Fruit fly (Drosophila melanogaster) whole organism, pupa: Measurements from ENCODE around the gene CG11843.
A peak's percentile ranks its signal among the peaks of the same experiment; 100 is the strongest.

Experiments
- CG10348 ChIP-seq: fragments of 200-800 bp; sonication (Bioruptor generic); IDR thresholded peaks from 2 replicates; pipeline ENCODE4 v1.3.6; 2022; ENCODE audit warnings: missing biosample characterization, missing genetic modification characterization
- CG12605 ChIP-seq: fragments of 200-800 bp; sonication (Bioruptor generic); IDR thresholded peaks from 2 replicates; pipeline ENCODE4 v1.3.6; 2022; ENCODE audit warnings: missing biosample characterization, missing genetic modification characterization
- CG13204 ChIP-seq: fragments of 200-800 bp; sonication (Bioruptor generic); optimal IDR thresholded peaks from 2 replicates; lab custom pipeline; 2018; ENCODE audit warnings: missing biosample characterization, mild to moderate bottlenecking, missing genetic modification characterization, moderate library complexity
- CG14655 ChIP-seq: fragments of 200-800 bp; sonication (Bioruptor generic); optimal IDR thresholded peaks from 3 replicates; lab custom pipeline; 2017; ENCODE audit warnings: mild to moderate bottlenecking, missing biosample characterization, missing genetic modification reagents, missing genetic modification characterization
- CG15710 ChIP-seq: fragments of 200-800 bp; sonication (Bioruptor generic); optimal IDR thresholded peaks from 2 replicates; lab custom pipeline; 2018; ENCODE audit warnings: missing biosample characterization, mild to moderate bottlenecking, missing genetic modification characterization, moderate library complexity
- CG17806 ChIP-seq: fragments of 200-800 bp; sonication (Bioruptor generic); optimal IDR thresholded peaks from 2 replicates; lab custom pipeline; 2018; ENCODE audit warnings: missing biosample characterization, mild to moderate bottlenecking, missing genetic modification characterization, moderate library complexity
- CG32121 ChIP-seq: fragments of 200-800 bp; sonication (Bioruptor generic); IDR thresholded peaks from 2 replicates; pipeline ENCODE4 v1.3.6; 2022; ENCODE audit warnings: missing biosample characterization, missing genetic modification characterization
- CG34367 ChIP-seq: fragments of 200-800 bp; sonication (Bioruptor generic); optimal IDR thresholded peaks from 2 replicates; lab custom pipeline; 2018; ENCODE audit warnings: missing biosample characterization, mild to moderate bottlenecking, missing genetic modification characterization
- CG4496 ChIP-seq: fragments of 200-800 bp; sonication (Bioruptor generic); IDR thresholded peaks from 3 replicates; pipeline ENCODE4 v1.3.6; 2022; ENCODE audit warnings: missing biosample characterization, missing genetic modification characterization
- CG8159 ChIP-seq: fragments of 200-800 bp; sonication (Bioruptor generic); optimal IDR thresholded peaks from 3 replicates; lab custom pipeline; 2018; ENCODE audit warnings: missing biosample characterization, mild to moderate bottlenecking, missing genetic modification characterization, moderate library complexity
- CG8301 ChIP-seq: fragments of 200-800 bp; sonication (Bioruptor generic); optimal IDR thresholded peaks from 2 replicates; lab custom pipeline; 2018; ENCODE audit warnings: missing biosample characterization, mild to moderate bottlenecking, missing genetic modification characterization
- CG9948 ChIP-seq: fragments of 200-800 bp; sonication (Bioruptor generic); optimal IDR thresholded peaks from 2 replicates; lab custom pipeline; 2018; ENCODE audit warnings: missing biosample characterization, mild to moderate bottlenecking, missing genetic modification characterization, moderate library complexity
- D1 ChIP-seq: fragments of 200-800 bp; sonication (Bioruptor generic); optimal IDR thresholded peaks from 2 replicates; lab custom pipeline; 2018; ENCODE audit warnings: missing biosample characterization, mild to moderate bottlenecking, missing genetic modification characterization, moderate library complexity
- EcR ChIP-seq: fragments of 200-800 bp; sonication (Bioruptor generic); optimal IDR thresholded peaks from 3 replicates; lab custom pipeline; 2019; ENCODE audit warnings: missing biosample characterization, missing genetic modification characterization, mild to moderate bottlenecking, moderate library complexity, missing genetic modification reagents
- Ets98B ChIP-seq: fragments of 200-800 bp; sonication (Bioruptor generic); IDR thresholded peaks from 2 replicates; pipeline ENCODE4 v1.3.6; 2022; ENCODE audit warnings: missing biosample characterization, missing genetic modification characterization
- Pif1A ChIP-seq: fragments of 200-800 bp; sonication (Bioruptor generic); optimal IDR thresholded peaks from 3 replicates; lab custom pipeline; 2016; ENCODE audit warnings: missing biosample characterization, missing genetic modification characterization
- Pif1B ChIP-seq: fragments of 200-800 bp; sonication (Bioruptor generic); optimal IDR thresholded peaks from 3 replicates; lab custom pipeline; 2016; ENCODE audit warnings: missing biosample characterization, missing genetic modification characterization
- Snoo ChIP-seq: fragments of 200-800 bp; sonication (Bioruptor generic); optimal IDR thresholded peaks from 3 replicates; lab custom pipeline; 2017; ENCODE audit warnings: missing biosample characterization, mild to moderate bottlenecking, missing genetic modification characterization, inconsistent platforms
- fd96Ca ChIP-seq: fragments of 200-800 bp; sonication (Bioruptor generic); IDR thresholded peaks from 3 replicates; pipeline ENCODE4 v1.3.6; 2022; ENCODE audit warnings: missing biosample characterization, missing genetic modification characterization
- gl ChIP-seq: fragments of 200-800 bp; sonication (Bioruptor generic); optimal IDR thresholded peaks from 2 replicates; lab custom pipeline; 2018; ENCODE audit warnings: missing biosample characterization, mild to moderate bottlenecking, missing genetic modification characterization
- rn ChIP-seq: fragments of 200-800 bp; sonication (Bioruptor generic); IDR thresholded peaks from 2 replicates; pipeline ENCODE4 v1.3.6; 2022; ENCODE audit warnings: missing biosample characterization, missing genetic modification characterization

CG11843 gene

dm6 chr3R:29054047-29054446 is at the start of gene CG11843:
Gene CG11843, plus strand, starts transcription at chr3R:29054347.
- TF ChIP-seq CG10348 (GFP tag; lab: Robert Waterston, UW) (no peak), Pif1B (GFP tag; lab: Kevin White, UChicago) (no peak), D1 (tag; lab: Kevin White, UChicago) (no peak), CG8159 (tag; lab: Kevin White, UChicago) (no peak), EcR (GFP tag; lab: Kevin White, UChicago) (no peak), CG34367 (tag; lab: Kevin White, UChicago) (no peak), CG8301 (no peak), CG15710 (tag; lab: Kevin White, UChicago) (no peak), CG4496 (GFP tag; lab: Robert Waterston, UW) (no peak), CG9948 (tag; lab: Kevin White, UChicago) (no peak), gl (tag; lab: Kevin White, UChicago) (no peak)

- TF ChIP-seq Snoo (tag; lab: Kevin White, UChicago) = peak; percentile 3
- peak; percentile 60 for TF ChIP-seq CG15710 (tag; lab: Kevin White, UChicago)
- peak; percentile 35 for TF ChIP-seq CG9948 (tag; lab: Kevin White, UChicago)
- TF ChIP-seq EcR (GFP tag; lab: Kevin White, UChicago) = no peak
- no peak for TF ChIP-seq CG13204 (GFP tag; lab: Kevin White, UChicago)
- TF ChIP-seq CG10348 (GFP tag; lab: Robert Waterston, UW) = no peak
- TF ChIP-seq Pif1B (GFP tag; lab: Kevin White, UChicago) = peak; percentile 3
- peak; percentile 58 for TF ChIP-seq CG8159 (tag; lab: Kevin White, UChicago)
- TF ChIP-seq CG32121 (GFP tag; lab: Robert Waterston, UW) = peak; percentile 49; the same call in 1 of the 2 replicates
- TF ChIP-seq CG12605 (GFP tag; lab: Robert Waterston, UW) = no peak
- peak; percentile 42 for TF ChIP-seq Pif1A (GFP tag; lab: Kevin White, UChicago)
- peak; percentile 43; the same call in 1 of the 2 replicates for TF ChIP-seq Ets98B (GFP tag; lab: Robert Waterston, UW)
- no peak for TF ChIP-seq fd96Ca (GFP tag; lab: Robert Waterston, UW)
- TF ChIP-seq CG8301 = peak; percentile 35
- TF ChIP-seq rn (GFP tag; lab: Robert Waterston, UW) = no peak
- TF ChIP-seq CG17806 (tag; lab: Kevin White, UChicago) = peak; percentile 50
- TF ChIP-seq gl (tag; lab: Kevin White, UChicago) = no peak
- TF ChIP-seq D1 (tag; lab: Kevin White, UChicago) = no peak
- no peak for TF ChIP-seq CG34367 (tag; lab: Kevin White, UChicago)
- 0 out of 3 replicates have a peak, but pooled peaks have one; percentile 8 for TF ChIP-seq CG4496 (GFP tag; lab: Robert Waterston, UW)
- peak; percentile 43 for TF ChIP-seq CG14655
These were observed 49.1 kb upstream of the CG11843 start for dm6 chr3R:29004884-29005621.

- no peak for TF ChIP-seq CG32121 (GFP tag; lab: Robert Waterston, UW)
- no peak for TF ChIP-seq EcR (GFP tag; lab: Kevin White, UChicago)
- TF ChIP-seq CG10348 (GFP tag; lab: Robert Waterston, UW) = no peak
- no peak for TF ChIP-seq CG12605 (GFP tag; lab: Robert Waterston, UW)
- no peak for TF ChIP-seq Ets98B (GFP tag; lab: Robert Waterston, UW)
- no peak for TF ChIP-seq CG9948 (tag; lab: Kevin White, UChicago)
- no peak for TF ChIP-seq CG8301
- TF ChIP-seq fd96Ca (GFP tag; lab: Robert Waterston, UW) = no peak
- no peak for TF ChIP-seq Snoo (tag; lab: Kevin White, UChicago)
- no peak for TF ChIP-seq D1 (tag; lab: Kevin White, UChicago)
- TF ChIP-seq Pif1B (GFP tag; lab: Kevin White, UChicago) = no peak
- no peak for TF ChIP-seq CG4496 (GFP tag; lab: Robert Waterston, UW)
- no peak for TF ChIP-seq rn (GFP tag; lab: Robert Waterston, UW)
These were observed 48.5 kb upstream of the CG11843 start for dm6 chr3R:29005622-29006018.

- peak; percentile 51 for TF ChIP-seq CG15710 (tag; lab: Kevin White, UChicago)
- TF ChIP-seq CG17806 (tag; lab: Kevin White, UChicago) = peak; percentile 17
- TF ChIP-seq CG10348 (GFP tag; lab: Robert Waterston, UW) = no peak
- no peak for TF ChIP-seq CG13204 (GFP tag; lab: Kevin White, UChicago)
- peak; percentile 14 for TF ChIP-seq Pif1A (GFP tag; lab: Kevin White, UChicago)
- peak; percentile 68 for TF ChIP-seq CG8159 (tag; lab: Kevin White, UChicago)
- TF ChIP-seq CG8301 = peak; percentile 15
- TF ChIP-seq rn (GFP tag; lab: Robert Waterston, UW) = no peak
- TF ChIP-seq CG9948 (tag; lab: Kevin White, UChicago) = peak; percentile 14
- peak; percentile 23 for TF ChIP-seq CG14655
- TF ChIP-seq, all 21 proteins: peak for 7
These were observed 43.0 kb upstream of the CG11843 start for dm6 chr3R:29011144-29011543.

dm6 chr3R:29020366-29020765 is 33.8 kb upstream of the CG11843 start, which contains the start of gene wat:
Gene wat, minus strand, starts transcription at chr3R:29020406.
- no peak for TF ChIP-seq fd96Ca (GFP tag; lab: Robert Waterston, UW)
- TF ChIP-seq Ets98B (GFP tag; lab: Robert Waterston, UW) = peak; percentile 9; the same call in 1 of the 2 replicates
- 0 out of 3 replicates have a peak, but pooled peaks have one; percentile 26 for TF ChIP-seq CG4496 (GFP tag; lab: Robert Waterston, UW)
- TF ChIP-seq, all 21 proteins: peak for 2
